Fruit fly (Drosophila melanogaster) whole organism, embryonic: ENCODE results near the gene Atg5.

Experiments used
- Aef1 ChIP-seq: fragments of 200-800 bp; sonication (Bioruptor generic); IDR thresholded peaks from 3 replicates; pipeline ENCODE4 v1.3.6; 2022; ENCODE audit warnings: missing biosample characterization, missing genetic modification characterization
- Bteb2 ChIP-seq: fragments of 200-800 bp; sonication (Bioruptor generic); optimal IDR thresholded peaks from 2 replicates; lab custom pipeline; 2016; ENCODE audit warnings: missing biosample characterization, missing genetic modification characterization
- CG10147 ChIP-seq: fragments of 200-800 bp; sonication (Bioruptor generic); optimal IDR thresholded peaks from 2 replicates; lab custom pipeline; 2019; ENCODE audit warnings: missing biosample characterization, mild to moderate bottlenecking, missing genetic modification characterization, moderate library complexity
- CG10543 ChIP-seq: fragments of 200-800 bp; sonication (Bioruptor generic); optimal IDR thresholded peaks from 3 replicates; lab custom pipeline; 2017; ENCODE audit warnings: missing biosample characterization, mild to moderate bottlenecking, missing genetic modification characterization, moderate library complexity
- CG14014 ChIP-seq: fragments of 200-800 bp; sonication (Bioruptor generic); IDR thresholded peaks from 2 replicates; pipeline ENCODE4 v1.3.6; 2022; ENCODE audit warnings: missing biosample characterization, missing genetic modification characterization
- CG15073 ChIP-seq: fragments of 200-800 bp; sonication (Bioruptor generic); optimal IDR thresholded peaks from 2 replicates; lab custom pipeline; 2016; ENCODE audit warnings: missing biosample characterization, missing genetic modification characterization
- CG15479 ChIP-seq: fragments of 200-800 bp; sonication (Bioruptor generic); optimal IDR thresholded peaks from 3 replicates; lab custom pipeline; 2019; ENCODE audit warnings: missing biosample characterization, mild to moderate bottlenecking, missing genetic modification characterization, moderate library complexity
- CG17186 ChIP-seq: fragments of 200-800 bp; sonication (Bioruptor generic); optimal IDR thresholded peaks from 3 replicates; lab custom pipeline; 2017; ENCODE audit warnings: missing biosample characterization, missing genetic modification reagents, missing genetic modification characterization
- CG31388 ChIP-seq: fragments of 200-800 bp; sonication (Bioruptor generic); optimal IDR thresholded peaks from 2 replicates; lab custom pipeline; 2016; ENCODE audit warnings: missing biosample characterization, missing genetic modification characterization
- CG34376 ChIP-seq: fragments of 200-800 bp; sonication (Bioruptor generic); optimal IDR thresholded peaks from 2 replicates; lab custom pipeline; 2018; ENCODE audit warnings: missing biosample characterization, mild to moderate bottlenecking, missing genetic modification characterization
- CG3995 ChIP-seq: fragments of 200-800 bp; sonication (Bioruptor generic); optimal IDR thresholded peaks from 3 replicates; lab custom pipeline; 2016; ENCODE audit warnings: missing biosample characterization, missing genetic modification characterization
- CG9817 ChIP-seq: fragments of 200-800 bp; sonication (Bioruptor generic); optimal IDR thresholded peaks from 2 replicates; lab custom pipeline; 2018; ENCODE audit warnings: missing biosample characterization, mild to moderate bottlenecking, missing genetic modification characterization, moderate library complexity
- CkIIα-i1 ChIP-seq: fragments of 200-800 bp; sonication (Bioruptor generic); IDR thresholded peaks from 2 replicates; pipeline ENCODE4 v1.3.6; 2022; ENCODE audit warnings: missing biosample characterization, missing genetic modification characterization
- CoRest ChIP-seq: fragments of 200-800 bp; sonication (Bioruptor generic); optimal IDR thresholded peaks from 3 replicates; lab custom pipeline; 2018; ENCODE audit warnings: missing biosample characterization, mild to moderate bottlenecking, missing genetic modification characterization, moderate library complexity
- Dp ChIP-seq: fragments of 200-800 bp; sonication (Bioruptor generic); optimal IDR thresholded peaks from 2 replicates; lab custom pipeline; 2018; ENCODE audit warnings: missing biosample characterization, mild to moderate bottlenecking, missing genetic modification characterization, moderate library complexity
- E2f2 ChIP-seq: fragments of 200-800 bp; sonication (Bioruptor generic); IDR thresholded peaks from 2 replicates; pipeline ENCODE4 v1.3.6; 2022; ENCODE audit warnings: missing biosample characterization, missing genetic modification characterization
- ERR ChIP-seq: fragments of 200-800 bp; sonication (Bioruptor generic); optimal IDR thresholded peaks from 2 replicates; lab custom pipeline; 2016; ENCODE audit warnings: missing biosample characterization, missing genetic modification characterization
- Elba2 ChIP-seq: fragments of 200-800 bp; sonication (Bioruptor generic); optimal IDR thresholded peaks from 3 replicates; lab custom pipeline; 2016; ENCODE audit warnings: missing biosample characterization, missing genetic modification characterization
- Hr3 ChIP-seq: fragments of 200-800 bp; sonication (Bioruptor generic); optimal IDR thresholded peaks from 3 replicates; lab custom pipeline; 2016; ENCODE audit warnings: missing biosample characterization, missing genetic modification characterization
- Hr51 ChIP-seq, 2 experiments: fragments of 200-800 bp; sonication (Bioruptor generic); optimal IDR thresholded peaks; 2 replicates in 1 of 2; 3 replicates in 1 of 2; lab custom pipeline; 2016 to 2018; ENCODE audit warnings: missing biosample characterization in 2 of 2, missing genetic modification characterization in 2 of 2, mild to moderate bottlenecking in 1 of 2, moderate library complexity in 1 of 2
- Mad ChIP-seq: fragments of 200-800 bp; sonication (Bioruptor generic); optimal IDR thresholded peaks from 2 replicates; lab custom pipeline; 2016; ENCODE audit warnings: missing biosample characterization, missing genetic modification characterization
- Nf-YB ChIP-seq: fragments of 200-800 bp; sonication (Bioruptor generic); optimal IDR thresholded peaks from 3 replicates; lab custom pipeline; 2019; ENCODE audit warnings: missing biosample characterization, mild to moderate bottlenecking, missing genetic modification characterization, moderate library complexity
- PHDP ChIP-seq: fragments of 200-800 bp; sonication (Bioruptor generic); optimal IDR thresholded peaks from 3 replicates; lab custom pipeline; 2018; ENCODE audit warnings: missing biosample characterization, mild to moderate bottlenecking, missing genetic modification characterization, moderate library complexity
- Taf1 ChIP-seq: fragments of 200-800 bp; sonication (Bioruptor generic); IDR thresholded peaks from 2 replicates; pipeline ENCODE4 v1.3.6; 2022; ENCODE audit warnings: missing biosample characterization, missing genetic modification characterization
- al ChIP-seq: fragments of 200-800 bp; sonication (Bioruptor generic); IDR thresholded peaks from 2 replicates; pipeline ENCODE4 v1.3.6; 2022; ENCODE audit warnings: missing biosample characterization, missing genetic modification characterization
- amos ChIP-seq: fragments of 200-800 bp; sonication (Bioruptor generic); IDR thresholded peaks from 2 replicates; pipeline ENCODE4 v1.3.6; 2022; ENCODE audit warnings: missing biosample characterization, missing genetic modification characterization; ENCODE audit not compliant: partially characterized antibody
- ap ChIP-seq: fragments of 200-800 bp; sonication (Bioruptor generic); IDR thresholded peaks from 2 replicates; pipeline ENCODE4 v1.3.6; 2022; ENCODE audit warnings: missing biosample characterization, missing genetic modification characterization
- bcd ChIP-seq: fragments of 200-800 bp; sonication (Bioruptor generic); optimal IDR thresholded peaks from 2 replicates; lab custom pipeline; 2017; ENCODE audit warnings: missing biosample characterization, mild to moderate bottlenecking, missing genetic modification characterization
- bowl ChIP-seq: fragments of 200-800 bp; sonication (Bioruptor generic); IDR thresholded peaks from 2 replicates; pipeline ENCODE4 v1.3.6; 2022; ENCODE audit warnings: missing biosample characterization, missing genetic modification characterization
- cas ChIP-seq: fragments of 200-800 bp; sonication (Bioruptor generic); IDR thresholded peaks from 2 replicates; pipeline ENCODE4 v1.3.6; 2022; ENCODE audit warnings: missing biosample characterization, missing genetic modification characterization
- chm ChIP-seq: fragments of 200-800 bp; sonication (Bioruptor generic); IDR thresholded peaks from 2 replicates; pipeline ENCODE4 v1.3.6; 2022; ENCODE audit warnings: missing biosample characterization, missing genetic modification characterization
- chn ChIP-seq: fragments of 200-800 bp; sonication (Bioruptor generic); optimal IDR thresholded peaks from 2 replicates; lab custom pipeline; 2016; ENCODE audit warnings: missing biosample characterization, missing genetic modification characterization
- crc ChIP-seq: fragments of 200-800 bp; sonication (Bioruptor generic); optimal IDR thresholded peaks from 2 replicates; lab custom pipeline; 2016; ENCODE audit warnings: missing biosample characterization, missing genetic modification characterization
- disco-r ChIP-seq: fragments of 200-800 bp; sonication (Bioruptor generic); optimal IDR thresholded peaks from 2 replicates; lab custom pipeline; 2016; ENCODE audit warnings: missing biosample characterization, missing genetic modification characterization
- dmrt99B ChIP-seq: fragments of 200-800 bp; sonication (Bioruptor generic); optimal IDR thresholded peaks from 2 replicates; lab custom pipeline; 2018; ENCODE audit warnings: missing biosample characterization, mild to moderate bottlenecking, missing genetic modification characterization, moderate library complexity
- eyg ChIP-seq: fragments of 200-800 bp; sonication (Bioruptor generic); optimal IDR thresholded peaks from 3 replicates; lab custom pipeline; 2016; ENCODE audit warnings: missing biosample characterization, missing genetic modification characterization
- grn ChIP-seq: fragments of 200-800 bp; sonication (Bioruptor generic); optimal IDR thresholded peaks from 3 replicates; lab custom pipeline; 2017; ENCODE audit warnings: missing biosample characterization, missing genetic modification characterization
- jing ChIP-seq: fragments of 200-800 bp; sonication (Bioruptor generic); optimal IDR thresholded peaks from 2 replicates; lab custom pipeline; 2018; ENCODE audit warnings: missing biosample characterization, mild to moderate bottlenecking, missing genetic modification characterization
- kay ChIP-seq: fragments of 200-800 bp; sonication (Bioruptor generic); optimal IDR thresholded peaks from 2 replicates; lab custom pipeline; 2016; ENCODE audit warnings: missing biosample characterization, missing genetic modification characterization
- lbe ChIP-seq: fragments of 200-800 bp; sonication (Bioruptor generic); optimal IDR thresholded peaks from 2 replicates; lab custom pipeline; 2016; ENCODE audit warnings: missing biosample characterization, mild to moderate bottlenecking, missing genetic modification characterization
- lov ChIP-seq, 2 experiments: fragments of 200-800 bp in 1 of 2; fragments of >200 bp in 1 of 2; sonication (Bioruptor generic) in 1 of 2; IDR thresholded peaks in 1 of 2; optimal IDR thresholded peaks in 1 of 2; 2 replicates in 1 of 2; 3 replicates in 1 of 2; pipeline versions ENCODE4 v1.3.6 to Lab custom; 2017 to 2022; ENCODE audit warnings: missing biosample characterization in 1 of 2, missing genetic modification characterization in 1 of 2
- mirr ChIP-seq: fragments of 200-800 bp; sonication (Bioruptor generic); optimal IDR thresholded peaks from 3 replicates; lab custom pipeline; 2018; ENCODE audit warnings: missing biosample characterization, mild to moderate bottlenecking, missing genetic modification characterization
- onecut ChIP-seq: fragments of 200-800 bp; sonication (Bioruptor generic); IDR thresholded peaks from 2 replicates; pipeline ENCODE4 v1.3.6; 2022; ENCODE audit warnings: missing biosample characterization, missing genetic modification characterization
- otp ChIP-seq: fragments of 200-800 bp; sonication (Bioruptor generic); IDR thresholded peaks from 3 replicates; pipeline ENCODE4, ENCODE4 v1.3.6; 2022; ENCODE audit warnings: missing biosample characterization, missing genetic modification characterization
- run ChIP-seq: fragments of 200-800 bp; sonication (Bioruptor generic); optimal IDR thresholded peaks from 3 replicates; lab custom pipeline; 2018; ENCODE audit warnings: missing biosample characterization, mild to moderate bottlenecking, missing genetic modification characterization
- scrt ChIP-seq: fragments of 200-800 bp; sonication (Bioruptor generic); optimal IDR thresholded peaks from 2 replicates; lab custom pipeline; 2018; ENCODE audit warnings: missing biosample characterization, mild to moderate bottlenecking, missing genetic modification characterization, moderate library complexity
- sd ChIP-seq: fragments of 200-800 bp; sonication (Bioruptor generic); optimal IDR thresholded peaks from 3 replicates; lab custom pipeline; 2018; ENCODE audit warnings: missing biosample characterization, mild to moderate bottlenecking, missing genetic modification characterization, moderate library complexity
- seq ChIP-seq: fragments of 200-800 bp; sonication (Bioruptor generic); IDR thresholded peaks from 2 replicates; pipeline ENCODE4 v1.3.6; 2022; ENCODE audit warnings: missing biosample characterization, missing genetic modification characterization
- sima ChIP-seq: fragments of 200-800 bp; sonication (Bioruptor generic); optimal IDR thresholded peaks from 2 replicates; lab custom pipeline; 2016; ENCODE audit warnings: missing biosample characterization, missing genetic modification characterization
- tio ChIP-seq: fragments of 200-800 bp; sonication (Bioruptor generic); optimal IDR thresholded peaks from 2 replicates; lab custom pipeline; 2017; ENCODE audit warnings: missing biosample characterization, missing genetic modification characterization, inconsistent platforms
- zfh1 ChIP-seq: fragments of 200-800 bp; sonication (Bioruptor generic); IDR thresholded peaks from 3 replicates; pipeline ENCODE4 v1.3.6; 2022; ENCODE audit warnings: missing biosample characterization, missing genetic modification characterization

Gene Atg5

dm6 chrX:7332493-7332892, 8.9 kb upstream of the Atg5 start (continued):
- TF ChIP-seq CG10147 (GFP tag; lab: Kevin White, UChicago): no peak
- peak; percentile 56 for TF ChIP-seq scrt (GFP tag; lab: Kevin White, UChicago)
- 0 out of 2 replicates have a peak, but pooled peaks have one; percentile 7 for TF ChIP-seq ap (GFP tag; lab: Robert Waterston, UW)
- peak; percentile 52 for TF ChIP-seq CoRest (tag; lab: Kevin White, UChicago)
- TF ChIP-seq Hr3: peak; percentile 51
- peak; percentile 54 for TF ChIP-seq sd (tag; lab: Kevin White, UChicago)
- TF ChIP-seq E2f2 (GFP tag; lab: Robert Waterston, UW): peak; percentile 42; the same call in 1 of the 2 replicates
- no peak for TF ChIP-seq lov (optimal IDR thresholded peaks at IDR 0.05; lab: Kevin White, UChicago)
- no peak for TF ChIP-seq lov (GFP tag; IDR thresholded peaks at IDR 0.05; lab: Robert Waterston, UW)
- peak; percentile 18 for TF ChIP-seq sima (GFP tag; lab: Kevin White, UChicago)
- TF ChIP-seq seq: peak; percentile 81
- peak; percentile 58 for TF ChIP-seq eyg (GFP tag; lab: Kevin White, UChicago)
- TF ChIP-seq CG17186 (GFP tag; lab: Kevin White, UChicago): no peak
- peak; percentile 60 for TF ChIP-seq crc (GFP tag; lab: Kevin White, UChicago)
- no peak for TF ChIP-seq amos
- no peak for TF ChIP-seq Dp
- TF ChIP-seq kay (GFP tag; lab: Kevin White, UChicago): peak; percentile 9
- peak; percentile 53 for TF ChIP-seq bcd (GFP tag; lab: Kevin White, UChicago)
- no peak for TF ChIP-seq CG3995
- no peak for TF ChIP-seq CG15073 (GFP tag; lab: Kevin White, UChicago)
- peak; percentile 70 for TF ChIP-seq al (GFP tag; lab: Robert Waterston, UW)
- TF ChIP-seq otp (GFP tag; lab: Robert Waterston, UW): peak; percentile 62; the same call in 1 of the 3 replicates
- TF ChIP-seq zfh1 (GFP tag; lab: Robert Waterston, UW): 0 out of 3 replicates have a peak, but pooled peaks have one; percentile 12
- no peak for TF ChIP-seq onecut
- no peak for TF ChIP-seq lbe (GFP tag; lab: Kevin White, UChicago)
- TF ChIP-seq grn: no peak
- peak; percentile 65 for TF ChIP-seq Aef1 (GFP tag; lab: Robert Waterston, UW)
- TF ChIP-seq Bteb2 (GFP tag; lab: Kevin White, UChicago): peak; percentile 64
- TF ChIP-seq CG31388 (GFP tag; lab: Kevin White, UChicago): peak; percentile 17
- TF ChIP-seq CG34376: peak; percentile 41
- TF ChIP-seq mirr (GFP tag; lab: Kevin White, UChicago): peak; percentile 61
- peak; percentile 75 for TF ChIP-seq tio (GFP tag; lab: Kevin White, UChicago)
- no peak for TF ChIP-seq CkIIα-i1 (GFP tag; lab: Robert Waterston, UW)
- 0 out of 2 replicates have a peak, but pooled peaks have one; percentile 17 for TF ChIP-seq cas (GFP tag; lab: Robert Waterston, UW)
- TF ChIP-seq ERR (GFP tag; lab: Kevin White, UChicago): peak; percentile 51
- TF ChIP-seq CG10543 (GFP tag; lab: Kevin White, UChicago): peak; percentile 38
- TF ChIP-seq chm (GFP tag; lab: Robert Waterston, UW): peak; percentile 64; the same call in 1 of the 2 replicates
- TF ChIP-seq CG15479: no peak
- TF ChIP-seq jing: no peak
- TF ChIP-seq disco-r (GFP tag; lab: Kevin White, UChicago): peak; percentile 68
- no peak for TF ChIP-seq Elba2 (GFP tag; lab: Kevin White, UChicago)
- TF ChIP-seq CG9817 (tag; lab: Kevin White, UChicago): peak; percentile 71
- TF ChIP-seq Mad (GFP tag; lab: Kevin White, UChicago): peak; percentile 42
- peak; percentile 71 for TF ChIP-seq PHDP (tag; lab: Kevin White, UChicago)
- TF ChIP-seq CG14014: peak; percentile 70
- TF ChIP-seq run: no peak
- TF ChIP-seq Hr51 (GFP tag; optimal IDR thresholded peaks at IDR 0.05; lab: Kevin White, UChicago): peak; percentile 55 to 71
- TF ChIP-seq bowl (GFP tag; lab: Robert Waterston, UW): no peak
- TF ChIP-seq dmrt99B (tag; lab: Kevin White, UChicago): peak; percentile 51
- peak; percentile 62 for TF ChIP-seq Nf-YB (GFP tag; lab: Kevin White, UChicago)
- peak; percentile 66 for TF ChIP-seq chn (GFP tag; lab: Kevin White, UChicago)
- peak; percentile 69 for TF ChIP-seq Taf1 (GFP tag; lab: Robert Waterston, UW)
